Worm (Caenorhabditis elegans) whole organism, L3 larva: ENCODE results near the gene K09E9.7.

ENCODE experiments used
- R02D3.7 ChIP-seq: fragments of 150-350 bp; optimal IDR thresholded peaks from 2 replicates; lab custom pipeline; 2014; ENCODE audit warnings: missing biosample characterization, missing genetic modification characterization
- ZK546.5 ChIP-seq: sonication (generic microtip); optimal IDR thresholded peaks from 2 replicates; lab custom pipeline; 2017; ENCODE audit warnings: missing biosample characterization, missing genetic modification characterization
- ama-1 ChIP-seq: fragments of 150-350 bp; optimal IDR thresholded peaks from 2 replicates; lab custom pipeline; 2018
- ceh-28 ChIP-seq: fragments of 150-350 bp; optimal IDR thresholded peaks from 2 replicates; lab custom pipeline; 2014; ENCODE audit warnings: missing biosample characterization, missing genetic modification reagents, missing genetic modification characterization
- daf-12 ChIP-seq: fragments of 150-350 bp; optimal IDR thresholded peaks from 2 replicates; lab custom pipeline; 2014; ENCODE audit warnings: missing biosample characterization, missing genetic modification reagents, missing genetic modification characterization
- egl-27 ChIP-seq: sonication (generic microtip); optimal IDR thresholded peaks from 4 replicates; lab custom pipeline; 2017; ENCODE audit warnings: missing biosample characterization, missing genetic modification reagents, missing genetic modification characterization
- egl-5 ChIP-seq: fragments of 150-350 bp; optimal IDR thresholded peaks from 2 replicates; lab custom pipeline; 2017; ENCODE audit warnings: missing biosample characterization, missing genetic modification reagents, missing genetic modification characterization, inconsistent platforms
- elt-1 ChIP-seq: fragments of 150-350 bp; optimal IDR thresholded peaks from 2 replicates; lab custom pipeline; 2014; ENCODE audit warnings: missing biosample characterization, missing genetic modification characterization
- elt-3 ChIP-seq, 3 experiments: fragments of 150-350 bp in 1 of 3; sonication (generic microtip) in 2 of 3; optimal IDR thresholded peaks; 2 replicates in 2 of 3; 4 replicates in 1 of 3; lab custom pipeline; 2014 to 2017; ENCODE audit warnings: missing biosample characterization in 3 of 3, missing genetic modification characterization in 3 of 3
- eor-1 ChIP-seq, 2 experiments: fragments of 150-350 bp; optimal IDR thresholded peaks; 2 replicates each; lab custom pipeline; 2014 to 2018; ENCODE audit warnings: missing biosample characterization in 2 of 2, missing genetic modification characterization in 2 of 2
- fkh-10 ChIP-seq: sonication (generic microtip); optimal IDR thresholded peaks from 2 replicates; lab custom pipeline; 2017; ENCODE audit warnings: missing biosample characterization, missing genetic modification reagents, missing genetic modification characterization
- fkh-2 ChIP-seq: fragments of 150-350 bp; optimal IDR thresholded peaks from 2 replicates; lab custom pipeline; 2014; ENCODE audit warnings: missing biosample characterization, missing genetic modification reagents, missing genetic modification characterization
- fos-1 ChIP-seq: fragments of 150-350 bp; optimal IDR thresholded peaks from 2 replicates; lab custom pipeline; 2014; ENCODE audit warnings: missing biosample characterization, missing genetic modification characterization
- hmg-11 ChIP-seq: sonication (generic microtip); optimal IDR thresholded peaks from 2 replicates; lab custom pipeline; 2016; ENCODE audit warnings: missing genetic modification characterization, missing compliant biosample characterization
- jun-1 ChIP-seq: fragments of 150-350 bp; optimal IDR thresholded peaks from 2 replicates; lab custom pipeline; 2014; ENCODE audit warnings: missing biosample characterization, missing genetic modification reagents, missing genetic modification characterization
- lin-15B ChIP-seq: fragments of 150-350 bp; optimal IDR thresholded peaks from 2 replicates; lab custom pipeline; 2014; ENCODE audit warnings: missing biosample characterization, missing genetic modification characterization
- lin-39 ChIP-seq: fragments of 150-350 bp; optimal IDR thresholded peaks from 2 replicates; lab custom pipeline; 2018; ENCODE audit warnings: missing biosample characterization, missing genetic modification reagents, missing genetic modification characterization
- lsy-12 ChIP-seq: sonication (generic microtip); optimal IDR thresholded peaks from 2 replicates; lab custom pipeline; 2016; ENCODE audit warnings: mild to moderate bottlenecking, missing genetic modification characterization, missing compliant biosample characterization
- mdl-1 ChIP-seq: fragments of 150-350 bp; optimal IDR thresholded peaks from 2 replicates; lab custom pipeline; 2014; ENCODE audit warnings: missing biosample characterization, missing genetic modification characterization
- mml-1 ChIP-seq: fragments of 150-350 bp; sonication (generic microtip); optimal IDR thresholded peaks from 3 replicates; lab custom pipeline; 2014; ENCODE audit warnings: missing biosample characterization, missing genetic modification characterization
- nfya-1 ChIP-seq: sonication (generic microtip); optimal IDR thresholded peaks from 2 replicates; lab custom pipeline; 2017; ENCODE audit warnings: missing genetic modification characterization, mild to moderate bottlenecking, missing compliant biosample characterization, antibody characterized with exemption, moderate library complexity; ENCODE audit not compliant: insufficient read depth
- nhr-11 ChIP-seq: fragments of 150-350 bp; optimal IDR thresholded peaks from 2 replicates; lab custom pipeline; 2014; ENCODE audit warnings: missing biosample characterization, missing genetic modification characterization
- nhr-12 ChIP-seq: fragments of 150-350 bp; optimal IDR thresholded peaks from 2 replicates; lab custom pipeline; 2014; ENCODE audit warnings: missing biosample characterization, missing genetic modification characterization
- nhr-23 ChIP-seq: fragments of 150-350 bp; optimal IDR thresholded peaks from 2 replicates; lab custom pipeline; 2014; ENCODE audit warnings: missing biosample characterization, missing genetic modification reagents, missing genetic modification characterization
- nhr-237 ChIP-seq: fragments of 150-350 bp; optimal IDR thresholded peaks from 2 replicates; lab custom pipeline; 2014; ENCODE audit warnings: missing biosample characterization, missing genetic modification characterization
- nhr-25 ChIP-seq: sonication (generic microtip); optimal IDR thresholded peaks from 2 replicates; lab custom pipeline; 2017; ENCODE audit warnings: missing biosample characterization, missing genetic modification characterization
- nhr-43 ChIP-seq: sonication (generic microtip); optimal IDR thresholded peaks from 2 replicates; lab custom pipeline; 2016; ENCODE audit warnings: mild to moderate bottlenecking, missing genetic modification characterization, missing compliant biosample characterization; ENCODE audit not compliant: poor library complexity, severe bottlenecking
- nhr-77 ChIP-seq: fragments of 150-350 bp; optimal IDR thresholded peaks from 2 replicates; lab custom pipeline; 2014; ENCODE audit warnings: missing biosample characterization, missing genetic modification characterization
- pha-4 ChIP-seq: fragments of 150-350 bp; optimal IDR thresholded peaks from 2 replicates; lab custom pipeline; 2014; ENCODE audit warnings: missing biosample characterization, missing genetic modification reagents, missing genetic modification characterization
- pqm-1 ChIP-seq: fragments of 150-350 bp; optimal IDR thresholded peaks from 2 replicates; lab custom pipeline; 2017; ENCODE audit warnings: missing biosample characterization, missing genetic modification characterization, inconsistent platforms
- sea-2 ChIP-seq: fragments of 150-350 bp; sonication (generic microtip); optimal IDR thresholded peaks from 4 replicates; lab custom pipeline; 2014; ENCODE audit warnings: missing biosample characterization, missing genetic modification reagents, missing genetic modification characterization
- skn-1 ChIP-seq: fragments of 150-350 bp; optimal IDR thresholded peaks from 2 replicates; lab custom pipeline; 2014; ENCODE audit warnings: missing biosample characterization, missing genetic modification characterization
- snpc-4 ChIP-seq: fragments of 150-350 bp; optimal IDR thresholded peaks from 2 replicates; lab custom pipeline; 2014; ENCODE audit warnings: missing biosample characterization, missing genetic modification characterization
- tbx-2 ChIP-seq: sonication (generic microtip); optimal IDR thresholded peaks from 2 replicates; lab custom pipeline; 2016; ENCODE audit warnings: mild to moderate bottlenecking, missing genetic modification characterization, missing compliant biosample characterization
- unc-62 ChIP-seq: fragments of 150-350 bp; sonication (generic microtip); optimal IDR thresholded peaks from 4 replicates; lab custom pipeline; 2014; ENCODE audit warnings: missing biosample characterization, missing genetic modification reagents, missing genetic modification characterization
- zag-1 ChIP-seq: fragments of 150-350 bp; optimal IDR thresholded peaks from 2 replicates; lab custom pipeline; 2014; ENCODE audit warnings: missing biosample characterization, missing genetic modification characterization
- ztf-11 ChIP-seq: fragments of 150-350 bp; optimal IDR thresholded peaks from 2 replicates; lab custom pipeline; 2014; ENCODE audit warnings: missing biosample characterization, missing genetic modification characterization
- ztf-4 ChIP-seq: fragments of 150-350 bp; optimal IDR thresholded peaks from 2 replicates; lab custom pipeline; 2014; ENCODE audit warnings: missing biosample characterization, missing genetic modification characterization

Gene K09E9.7

ce11 chrX:15600512-15601117 lies 40.1 kb upstream of the K09E9.7 start, which contains the start of gene ent-2 (continued):
- no peak for TF ChIP-seq ceh-28 (tag; lab: Kevin White, UChicago)
- peak; percentile 11 for TF ChIP-seq mdl-1 (tag; lab: Kevin White, UChicago)
- no peak for TF ChIP-seq egl-27 (tag; lab: Kevin White, UChicago)
- TF ChIP-seq nhr-11 (tag; lab: Kevin White, UChicago): no peak
- TF ChIP-seq lin-39 (tag; lab: Kevin White, UChicago): peak; percentile 80
- no peak for TF ChIP-seq ztf-11 (tag; lab: Kevin White, UChicago)
- TF ChIP-seq sea-2 (GFP tag; lab: Kevin White, UChicago): no peak
- TF ChIP-seq lin-15B (tag; lab: Kevin White, UChicago): peak; percentile 23
- TF ChIP-seq, all 47 proteins: peak for 7

ce11 chrX:15604236-15604635 lies 36.5 kb upstream of the K09E9.7 start:
- TF ChIP-seq ztf-4 (tag; lab: Kevin White, UChicago) (no peak), eor-1 (tag; optimal IDR thresholded peaks at IDR 0.05; lab: Kevin White, UChicago) (no peak), ama-1 (lab: Kevin White, UChicago) (no peak), nhr-43 (tag; lab: Kevin White, UChicago) (no peak), elt-3 (tag; optimal IDR thresholded peaks at IDR 0.05; lab: Kevin White, UChicago) (no peak), elt-1 (tag; lab: Kevin White, UChicago) (no peak), skn-1 (tag; lab: Kevin White, UChicago) (no peak), nhr-12 (tag; lab: Kevin White, UChicago) (no peak)

ce11 chrX:15606585-15607276 lies 34.0 kb upstream of the K09E9.7 start, which contains the start of gene rab-14:
rab-14 (minus strand) TSS chrX:15606635.
- TF ChIP-seq pqm-1 (tag; lab: Kevin White, UChicago) (no peak), daf-12 (tag; lab: Kevin White, UChicago) (no peak), nhr-77 (tag; lab: Kevin White, UChicago) (no peak), tbx-2 (tag; lab: Kevin White, UChicago) (peak; percentile 16), nhr-23 (tag; lab: Kevin White, UChicago) (peak; percentile 86), ZK546.5 (tag; lab: Kevin White, UChicago) (no peak), zag-1 (tag; lab: Kevin White, UChicago) (peak; percentile 32), ztf-4 (tag; lab: Kevin White, UChicago) (no peak), fkh-2 (tag; lab: Kevin White, UChicago) (no peak), hmg-11 (tag; lab: Kevin White, UChicago) (peak; percentile 73), ceh-28 (tag; lab: Kevin White, UChicago) (peak; percentile 54), nhr-25 (peak; percentile 48), fkh-10 (GFP tag; lab: Kevin White, UChicago) (peak; percentile 61), nhr-11 (tag; lab: Kevin White, UChicago) (no peak), nhr-43 (tag; lab: Kevin White, UChicago) (no peak), mdl-1 (tag; lab: Kevin White, UChicago) (peak; percentile 93), ama-1 (lab: Kevin White, UChicago) (peak; percentile 37), nfya-1 (peak; percentile 84), lin-39 (tag; lab: Kevin White, UChicago) (peak; percentile 91), egl-27 (tag; lab: Kevin White, UChicago) (peak; percentile 54), snpc-4 (tag; lab: Kevin White, UChicago) (peak; percentile 35), unc-62 (GFP tag; lab: Kevin White, UChicago) (peak; percentile 62), elt-1 (tag; lab: Kevin White, UChicago) (peak; percentile 6), ztf-11 (tag; lab: Kevin White, UChicago) (no peak), pha-4 (peak; percentile 36), sea-2 (GFP tag; lab: Kevin White, UChicago) (no peak), lin-15B (tag; lab: Kevin White, UChicago) (peak; percentile 45), R02D3.7 (peak; percentile 49), jun-1 (tag; lab: Kevin White, UChicago) (peak; percentile 28), fos-1 (tag; lab: Kevin White, UChicago) (no peak), mml-1 (tag; lab: Kevin White, UChicago) (no peak), lsy-12 (tag; lab: Kevin White, UChicago) (peak; percentile 62), skn-1 (tag; lab: Kevin White, UChicago) (peak; percentile 13), nhr-237 (tag; lab: Kevin White, UChicago) (no peak), egl-5 (tag; lab: Kevin White, UChicago) (peak; percentile 47)
